Fruit fly (Drosophila melanogaster): ENCODE data around the gene Gr10b.

Gene Gr10b

dm6 chrX:11454189-11454882 is 41.3 kb upstream of the Gr10b start, which contains the start of the genes Evi5 and HP5 (continued):
- TF ChIP-seq Ets65A (GFP tag) = peak; percentile 92
- TF ChIP-seq CG1832 (GFP tag; optimal IDR thresholded peaks at IDR 0.05) = no peak
- TF ChIP-seq chif (GFP tag; optimal IDR thresholded peaks at IDR 0.05) = peak in 1 of 2 experiments; percentile 49
- no peak for TF ChIP-seq CG5180 (GFP tag; optimal IDR thresholded peaks at IDR 0.05)
- peak; percentile 63; the same call in 1 of the 2 replicates for TF ChIP-seq CG14014 (GFP tag; IDR thresholded peaks at IDR 0.05)
- no peak for TF ChIP-seq Lim3 (GFP tag; IDR thresholded peaks at IDR 0.05)
- no peak for TF ChIP-seq CG18011 (GFP tag; optimal IDR thresholded peaks at IDR 0.05)
- TF ChIP-seq sc (optimal IDR thresholded peaks at IDR 0.05) = no peak
- no peak for TF ChIP-seq sc (GFP tag; optimal IDR thresholded peaks at IDR 0.05)
- peak; percentile 79 for TF ChIP-seq nmo (GFP tag; optimal IDR thresholded peaks at IDR 0.05)
- peak; percentile 28 for TF ChIP-seq Meics (GFP tag; optimal IDR thresholded peaks at IDR 0.05)
- TF ChIP-seq CG13894 (tag; optimal IDR thresholded peaks at IDR 0.05) = peak; percentile 27
- no peak for TF ChIP-seq Bdp1 (GFP tag; optimal IDR thresholded peaks at IDR 0.05)
- TF ChIP-seq bbx (GFP tag; IDR thresholded peaks at IDR 0.05; ENCODE audit: partially characterized antibody) = peak; percentile 56
- TF ChIP-seq CG16863 (GFP tag; optimal IDR thresholded peaks at IDR 0.05) = no peak
- peak; percentile 12; the same call in 1 of the 2 replicates for TF ChIP-seq ssp (GFP tag; IDR thresholded peaks at IDR 0.05)
- TF ChIP-seq CG33213 (GFP tag; optimal IDR thresholded peaks at IDR 0.05) = peak; percentile 55
- peak; percentile 15 for TF ChIP-seq Fer1 (GFP tag; optimal IDR thresholded peaks at IDR 0.05)
- TF ChIP-seq Awh (GFP tag; IDR thresholded peaks at IDR 0.05) = 0 out of 2 replicates have a peak, but pooled peaks have one; percentile 20
- peak; percentile 53 for TF ChIP-seq E2f2 (GFP tag; IDR thresholded peaks at IDR 0.05)
- TF ChIP-seq CG8765 (GFP tag; IDR thresholded peaks at IDR 0.05) = peak; percentile 31
- peak; percentile 52 for TF ChIP-seq ind (GFP tag; optimal IDR thresholded peaks at IDR 0.05)
- no peak for TF ChIP-seq wek (GFP tag; optimal IDR thresholded peaks at IDR 0.05)
- peak; percentile 74 for TF ChIP-seq Ets97D (GFP tag; optimal IDR thresholded peaks at IDR 0.05)
- peak; percentile 32 for TF ChIP-seq tin (GFP tag; optimal IDR thresholded peaks at IDR 0.05)
- TF ChIP-seq stc (GFP tag; IDR thresholded peaks at IDR 0.05) = no peak
- no peak for TF ChIP-seq CG2199 (GFP tag; IDR thresholded peaks at IDR 0.05)
- no peak for TF ChIP-seq nerfin-1 (tag; optimal IDR thresholded peaks at IDR 0.05)
- no peak; the same call in 2 of the 3 replicates for TF ChIP-seq Dbx (GFP tag; IDR thresholded peaks at IDR 0.05)
- peak; percentile 24 for TF ChIP-seq NC2β (GFP tag; optimal IDR thresholded peaks at IDR 0.05)
- TF ChIP-seq fd64A (GFP tag; optimal IDR thresholded peaks at IDR 0.05) = no peak
- peak; percentile 29 for TF ChIP-seq chn (GFP tag; optimal IDR thresholded peaks at IDR 0.05)
- no peak for TF ChIP-seq croc (GFP tag; conservative IDR thresholded peaks at IDR 0.05)
- peak; percentile 63 for TF ChIP-seq Jarid2 (GFP tag; optimal IDR thresholded peaks at IDR 0.05)
- no peak for TF ChIP-seq CG5953 (GFP tag; IDR thresholded peaks at IDR 0.05)
- TF ChIP-seq chinmo (GFP tag; IDR thresholded peaks at IDR 0.05; ENCODE audit: partially characterized antibody) = 0 out of 4 replicates have a peak, but pooled peaks have one; percentile 49
- TF ChIP-seq inv (GFP tag; IDR thresholded peaks at IDR 0.05; ENCODE audit: partially characterized antibody) = peak; percentile 44
- no peak for TF ChIP-seq gcm (GFP tag; optimal IDR thresholded peaks at IDR 0.05)
- TF ChIP-seq Fer3 (tag; optimal IDR thresholded peaks at IDR 0.05) = peak; percentile 12
- peak; percentile 58 for TF ChIP-seq CG2116 (GFP tag; optimal IDR thresholded peaks at IDR 0.05)
- peak; percentile 61 for TF ChIP-seq Scr (GFP tag; IDR thresholded peaks at IDR 0.05; ENCODE audit: partially characterized antibody)
- peak; percentile 63 for TF ChIP-seq phol (tag; optimal IDR thresholded peaks at IDR 0.05)
- no peak for TF ChIP-seq CG34376 (GFP tag; optimal IDR thresholded peaks at IDR 0.05)
- TF ChIP-seq ERR (GFP tag; optimal IDR thresholded peaks at IDR 0.05) = no peak
- no peak for TF ChIP-seq gce (GFP tag; IDR thresholded peaks at IDR 0.05)
- TF ChIP-seq CG2712 (tag; optimal IDR thresholded peaks at IDR 0.05) = peak; percentile 51
- TF ChIP-seq fd3F (GFP tag; optimal IDR thresholded peaks at IDR 0.05) = no peak
- peak in 1 of 2 experiments; percentile 7 for TF ChIP-seq bsh (GFP tag; optimal IDR thresholded peaks at IDR 0.05)
- TF ChIP-seq seq (GFP tag; IDR thresholded peaks at IDR 0.05) = no peak
